Worm (Caenorhabditis elegans) whole organism, late embryonic: Measurements from ENCODE around the gene F54F2.14.

Experiments
- C08G9.2 ChIP-seq: sonication (generic microtip); optimal IDR thresholded peaks from 2 replicates; lab custom pipeline; 2016; ENCODE audit warnings: mild to moderate bottlenecking, missing genetic modification characterization, moderate library complexity, missing compliant biosample characterization
- C38D4.7 ChIP-seq: fragments of 200-800 bp; sonication (Bioruptor generic); optimal IDR thresholded peaks from 2 replicates; lab custom pipeline; 2018; ENCODE audit warnings: mild to moderate bottlenecking, missing genetic modification characterization, moderate library complexity, missing compliant biosample characterization
- T23F11.4 ChIP-seq: fragments of 200-800 bp; sonication (Bioruptor generic); optimal IDR thresholded peaks from 2 replicates; lab custom pipeline; 2018; ENCODE audit warnings: mild to moderate bottlenecking, missing genetic modification characterization, missing compliant biosample characterization
- ceh-2 ChIP-seq: sonication (generic microtip); optimal IDR thresholded peaks from 2 replicates; lab custom pipeline; 2016; ENCODE audit warnings: missing genotype, missing genetic modification characterization, missing compliant biosample characterization
- ceh-30 ChIP-seq: fragments of 150-350 bp; optimal IDR thresholded peaks from 2 replicates; lab custom pipeline; 2014; ENCODE audit warnings: missing biosample characterization, missing genetic modification characterization
- ceh-31 ChIP-seq: sonication (generic microtip); optimal IDR thresholded peaks from 2 replicates; lab custom pipeline; 2016; ENCODE audit warnings: missing genetic modification characterization, missing compliant biosample characterization
- ceh-34 ChIP-seq: sonication (generic microtip); optimal IDR thresholded peaks from 2 replicates; lab custom pipeline; 2016; ENCODE audit warnings: mild to moderate bottlenecking, missing genetic modification characterization, missing compliant biosample characterization
- ceh-45 ChIP-seq: fragments of 200-800 bp; sonication (Bioruptor generic); IDR thresholded peaks from 2 replicates; pipeline ENCODE4 v1.3.6; 2022; ENCODE audit warnings: missing genetic modification reagents, missing genetic modification characterization, missing compliant biosample characterization
- ceh-6 ChIP-seq: fragments of 200-800 bp; sonication (Bioruptor generic); optimal IDR thresholded peaks from 2 replicates; lab custom pipeline; 2018; ENCODE audit warnings: mild to moderate bottlenecking, missing genetic modification characterization, missing compliant biosample characterization
- ceh-9 ChIP-seq: sonication (generic microtip); optimal IDR thresholded peaks from 2 replicates; lab custom pipeline; 2016; ENCODE audit warnings: mild to moderate bottlenecking, missing genetic modification characterization, inconsistent platforms, missing compliant biosample characterization
- elt-2 ChIP-seq: sonication (generic microtip); optimal IDR thresholded peaks from 2 replicates; lab custom pipeline; 2016; ENCODE audit warnings: missing genetic modification reagents, missing genetic modification characterization, missing compliant biosample characterization
- elt-4 ChIP-seq: sonication (generic microtip); optimal IDR thresholded peaks from 2 replicates; lab custom pipeline; 2016; ENCODE audit warnings: missing genetic modification characterization, missing compliant biosample characterization
- eyg-1 ChIP-seq: sonication (generic microtip); optimal IDR thresholded peaks from 2 replicates; lab custom pipeline; 2016; ENCODE audit warnings: missing genotype, missing genetic modification characterization, missing compliant biosample characterization
- fax-1 ChIP-seq: sonication (generic microtip); optimal IDR thresholded peaks from 2 replicates; lab custom pipeline; 2016; ENCODE audit warnings: missing genotype, missing genetic modification characterization, missing compliant biosample characterization
- fkh-6 ChIP-seq: sonication (generic microtip); optimal IDR thresholded peaks from 2 replicates; lab custom pipeline; 2016; ENCODE audit warnings: missing genetic modification characterization, missing compliant biosample characterization
- gmeb-2 ChIP-seq: sonication (generic microtip); optimal IDR thresholded peaks from 2 replicates; lab custom pipeline; 2016; ENCODE audit warnings: missing genetic modification characterization, inconsistent platforms, missing compliant biosample characterization
- hlh-15 ChIP-seq: sonication (generic microtip); optimal IDR thresholded peaks from 2 replicates; lab custom pipeline; 2016; ENCODE audit warnings: missing genetic modification characterization, missing compliant biosample characterization
- lin-11 ChIP-seq: fragments of 200-800 bp; sonication (Bioruptor generic); optimal IDR thresholded peaks from 2 replicates; lab custom pipeline; 2018; ENCODE audit warnings: mild to moderate bottlenecking, missing genetic modification characterization, missing compliant biosample characterization
- nfya-1 ChIP-seq: sonication (generic microtip); optimal IDR thresholded peaks from 2 replicates; lab custom pipeline; 2017; ENCODE audit warnings: missing genetic modification characterization, mild to moderate bottlenecking, missing compliant biosample characterization, antibody characterized with exemption, moderate library complexity
- nhr-11 ChIP-seq: fragments of 150-350 bp; optimal IDR thresholded peaks from 2 replicates; lab custom pipeline; 2014; ENCODE audit warnings: missing biosample characterization, missing genetic modification characterization
- odd-2 ChIP-seq: sonication (generic microtip); optimal IDR thresholded peaks from 2 replicates; lab custom pipeline; 2017; ENCODE audit warnings: antibody characterized with exemption, mild to moderate bottlenecking, missing genetic modification characterization, missing compliant biosample characterization
- pag-3 ChIP-seq: sonication (generic microtip); optimal IDR thresholded peaks from 2 replicates; lab custom pipeline; 2016; ENCODE audit warnings: missing compliant biosample characterization, missing genetic modification characterization, borderline replicate concordance
- pha-4 ChIP-seq: fragments of 150-350 bp; optimal IDR thresholded peaks from 2 replicates; lab custom pipeline; 2018; ENCODE audit warnings: missing biosample characterization, missing genetic modification reagents, missing genetic modification characterization
- pqm-1 ChIP-seq: sonication (generic microtip); optimal IDR thresholded peaks from 2 replicates; lab custom pipeline; 2016; ENCODE audit warnings: missing genetic modification characterization, missing compliant biosample characterization
- ref-2 ChIP-seq: sonication (generic microtip); optimal IDR thresholded peaks from 2 replicates; lab custom pipeline; 2016; ENCODE audit warnings: missing genetic modification characterization, missing compliant biosample characterization
- rnt-1 ChIP-seq: sonication (generic microtip); optimal IDR thresholded peaks from 2 replicates; lab custom pipeline; 2016; ENCODE audit warnings: missing genetic modification characterization, missing compliant biosample characterization
- sox-2 ChIP-seq: fragments of 200-800 bp; sonication (Bioruptor generic); IDR thresholded peaks from 2 replicates; pipeline ENCODE4 v1.3.6; 2022; ENCODE audit warnings: missing genetic modification reagents, missing genetic modification characterization, missing compliant biosample characterization
- sox-4 ChIP-seq: sonication (generic microtip); optimal IDR thresholded peaks from 2 replicates; lab custom pipeline; 2017; ENCODE audit warnings: mild to moderate bottlenecking, missing genetic modification characterization, inconsistent platforms, missing compliant biosample characterization
- syd-9 ChIP-seq: sonication (generic microtip); optimal IDR thresholded peaks from 2 replicates; lab custom pipeline; 2016; ENCODE audit warnings: mild to moderate bottlenecking, missing genetic modification characterization, moderate library complexity, missing compliant biosample characterization
- tbx-7 ChIP-seq: sonication (generic microtip); optimal IDR thresholded peaks from 2 replicates; lab custom pipeline; 2016; ENCODE audit warnings: missing genotype, missing genetic modification characterization, missing compliant biosample characterization
- unc-3 ChIP-seq, 2 experiments: fragments of 200-800 bp in 1 of 2; sonication (Bioruptor generic) in 1 of 2; sonication (generic microtip) in 1 of 2; conservative IDR thresholded peaks in 1 of 2; optimal IDR thresholded peaks in 1 of 2; 2 replicates each; pipeline versions ENCODE4 v1.3.6 to Lab custom; 2016 to 2022; ENCODE audit warnings: missing compliant biosample characterization in 2 of 2, missing genetic modification characterization in 2 of 2, missing genetic modification reagents in 1 of 2
- unc-42 ChIP-seq: sonication (generic microtip); optimal IDR thresholded peaks from 2 replicates; lab custom pipeline; 2016; ENCODE audit warnings: missing genotype, missing genetic modification characterization, missing compliant biosample characterization

The F54F2.14 gene

ce11 chrIII:8775953-8776352, 15.4 kb upstream of the F54F2.14 start, which contains the start of gene snap-29:
snap-29 (plus strand) TSS chrIII:8776253.
- TF ChIP-seq lin-11 (tag; lab: Kevin White, UChicago) = no peak
- peak; percentile 41 for TF ChIP-seq nhr-11 (tag; lab: Kevin White, UChicago)

- no peak for TF ChIP-seq nfya-1 (tag; lab: Kevin White, UChicago)
- TF ChIP-seq rnt-1 (tag; lab: Kevin White, UChicago) = no peak
- no peak for TF ChIP-seq hlh-15 (tag; lab: Kevin White, UChicago)
- no peak for TF ChIP-seq elt-2 (tag; lab: Kevin White, UChicago)
- no peak for TF ChIP-seq eyg-1 (tag; lab: Kevin White, UChicago)
- no peak for TF ChIP-seq ceh-45
- TF ChIP-seq fkh-6 (tag; lab: Kevin White, UChicago) = no peak
- TF ChIP-seq ceh-6 = no peak
- no peak for TF ChIP-seq ref-2 (tag; lab: Kevin White, UChicago)
These were observed 11.4 kb upstream of the F54F2.14 start, which contains the start of gene K02D10.4 for ce11 chrIII:8779912-8780311. K02D10.4 (minus strand) TSS chrIII:8780012.

ce11 chrIII:8780473-8780872, 10.9 kb upstream of the F54F2.14 start:
- no peak for TF ChIP-seq ceh-30 (tag; lab: Kevin White, UChicago)
- no peak for TF ChIP-seq odd-2 (tag; lab: Kevin White, UChicago)
- no peak for TF ChIP-seq fkh-6 (tag; lab: Kevin White, UChicago)
- no peak for TF ChIP-seq T23F11.4 (GFP tag; lab: Kevin White, UChicago)
- no peak for TF ChIP-seq ceh-9 (tag; lab: Kevin White, UChicago)
- TF ChIP-seq C08G9.2 (tag; lab: Kevin White, UChicago) = no peak
- TF ChIP-seq pha-4 (tag; lab: Kevin White, UChicago) = no peak
- no peak for TF ChIP-seq ceh-34
- TF ChIP-seq sox-4 = no peak
- no peak for TF ChIP-seq syd-9 (tag; lab: Kevin White, UChicago)
- no peak for TF ChIP-seq sox-2 (GFP tag; lab: Robert Waterston, UW)
- no peak for TF ChIP-seq unc-3 (GFP tag; conservative IDR thresholded peaks at IDR 0.05; lab: Robert Waterston, UW)
- TF ChIP-seq unc-3 (tag; optimal IDR thresholded peaks at IDR 0.05; lab: Kevin White, UChicago) = no peak
- TF ChIP-seq ceh-2 (tag; lab: Kevin White, UChicago) = no peak
- TF ChIP-seq ceh-6 = no peak
- no peak for TF ChIP-seq elt-4 (tag; lab: Kevin White, UChicago)
- no peak for TF ChIP-seq C38D4.7 (GFP tag; lab: Kevin White, UChicago)
- no peak for TF ChIP-seq pqm-1
- TF ChIP-seq fax-1 (tag; lab: Kevin White, UChicago) = no peak
- no peak for TF ChIP-seq unc-42 (tag; lab: Kevin White, UChicago)
- no peak for TF ChIP-seq gmeb-2

ce11 chrIII:8782080-8782479, 9.3 kb upstream of the F54F2.14 start:
- TF ChIP-seq fkh-6 (tag; lab: Kevin White, UChicago) (no peak), syd-9 (tag; lab: Kevin White, UChicago) (no peak), tbx-7 (tag; lab: Kevin White, UChicago) (no peak), ceh-31 (peak; percentile 14)

- no peak for TF ChIP-seq ceh-30 (tag; lab: Kevin White, UChicago)
- TF ChIP-seq pqm-1 = no peak
- TF ChIP-seq lin-11 (tag; lab: Kevin White, UChicago) = no peak
- TF ChIP-seq pag-3 (tag; lab: Kevin White, UChicago) = no peak
These were observed 8.6 kb upstream of the F54F2.14 start for ce11 chrIII:8782744-8783143.
